Fruit fly (Drosophila melanogaster) whole organism: Measurements from ENCODE around the gene CG6420.

Experiments
- CG8478 ChIP-seq: fragments of >200 bp; optimal IDR thresholded peaks from 2 replicates; lab custom pipeline; 2018; ENCODE audit warnings: inconsistent platforms
- Dll ChIP-seq: fragments of >200 bp; optimal IDR thresholded peaks from 2 replicates; lab custom pipeline; 2017
- EcR ChIP-seq, 2 experiments: fragments of >200 bp; optimal IDR thresholded peaks; 2 replicates each; lab custom pipeline; 2017; ENCODE audit warnings: missing biosample characterization in 2 of 2, missing genetic modification characterization in 2 of 2, missing genetic modification reagents in 2 of 2
- pan ChIP-seq: fragments of >200 bp; optimal IDR thresholded peaks from 2 replicates; lab custom pipeline; 2017
- psq ChIP-seq: fragments of >200 bp; optimal IDR thresholded peaks from 2 replicates; lab custom pipeline; 2017
- usp ChIP-seq: fragments of >200 bp; optimal IDR thresholded peaks from 2 replicates; lab custom pipeline; 2017; ENCODE audit warnings: missing biosample characterization, missing genetic modification characterization, mixed read lengths

The CG6420 gene

dm6 chr3R:26724977-26725612, at the start of gene CG6420:
CG6420 (minus strand) TSS chr3R:26725216.
- TF ChIP-seq psq (no peak), EcR (GFP tag; optimal IDR thresholded peaks at IDR 0.05; lab: Kevin White, UChicago) (no peak), CG8478 (lab: Kevin White, UChicago) (no peak), usp (GFP tag; lab: Kevin White, UChicago) (no peak), pan (lab: Kevin White, UChicago) (no peak), Dll (lab: Kevin White, UChicago) (no peak)

- no peak for TF ChIP-seq CG8478 (lab: Kevin White, UChicago)
- TF ChIP-seq pan (lab: Kevin White, UChicago) = no peak
- no peak for TF ChIP-seq Dll (lab: Kevin White, UChicago)
- no peak for TF ChIP-seq EcR (GFP tag; optimal IDR thresholded peaks at IDR 0.05; lab: Kevin White, UChicago)
- no peak for TF ChIP-seq usp (GFP tag; lab: Kevin White, UChicago)
- TF ChIP-seq psq = no peak
Measured at dm6 chr3R:26761695-26762094, 36.7 kb upstream of the CG6420 start.

dm6 chr3R:26737310-26737709, 12.3 kb upstream of the CG6420 start, which contains the start of gene CG14247:
CG14247 (plus strand) TSS chr3R:26737610.
- TF ChIP-seq EcR (GFP tag; optimal IDR thresholded peaks at IDR 0.05; lab: Kevin White, UChicago) = no peak

- TF ChIP-seq CG8478 (lab: Kevin White, UChicago) (no peak), usp (GFP tag; lab: Kevin White, UChicago) (no peak), psq (no peak), pan (lab: Kevin White, UChicago) (no peak), EcR (GFP tag; optimal IDR thresholded peaks at IDR 0.05; lab: Kevin White, UChicago) (no peak), Dll (lab: Kevin White, UChicago) (no peak)
Measured at dm6 chr3R:26736207-26736606, 11.2 kb upstream of the CG6420 start, which contains the start of gene CG6403. CG6403 (minus strand) TSS chr3R:26736307.

dm6 chr3R:26728427-26728826, 3.4 kb upstream of the CG6420 start, which contains the start of gene CG14245:
CG14245 (plus strand) TSS chr3R:26728727.
- no peak for TF ChIP-seq pan (lab: Kevin White, UChicago)
- TF ChIP-seq usp (GFP tag; lab: Kevin White, UChicago) = no peak
- no peak for TF ChIP-seq Dll (lab: Kevin White, UChicago)
- TF ChIP-seq CG8478 (lab: Kevin White, UChicago) = no peak
- TF ChIP-seq psq = no peak
- no peak for TF ChIP-seq EcR (GFP tag; optimal IDR thresholded peaks at IDR 0.05; lab: Kevin White, UChicago)

- TF ChIP-seq CG8478 (lab: Kevin White, UChicago) = no peak
- no peak for TF ChIP-seq EcR (GFP tag; optimal IDR thresholded peaks at IDR 0.05; lab: Kevin White, UChicago)
- no peak for TF ChIP-seq pan (lab: Kevin White, UChicago)
- TF ChIP-seq Dll (lab: Kevin White, UChicago) = no peak
- TF ChIP-seq usp (GFP tag; lab: Kevin White, UChicago) = no peak
- no peak for TF ChIP-seq psq
Measured at dm6 chr3R:26727014-26727413, 2.0 kb upstream of the CG6420 start, which contains the start of gene CG14246. CG14246 (plus strand) TSS chr3R:26727314.

dm6 chr3R:26725833-26726232, 817 bp upstream of the CG6420 start, which contains the start of gene CG14244:
CG14244 (plus strand) TSS chr3R:26726133.
- TF ChIP-seq CG8478 (lab: Kevin White, UChicago) = no peak
- TF ChIP-seq EcR (GFP tag; optimal IDR thresholded peaks at IDR 0.05; lab: Kevin White, UChicago) = no peak
- TF ChIP-seq psq = no peak
- TF ChIP-seq pan (lab: Kevin White, UChicago) = no peak
- no peak for TF ChIP-seq usp (GFP tag; lab: Kevin White, UChicago)
- TF ChIP-seq Dll (lab: Kevin White, UChicago) = no peak

dm6 chr3R:26717864-26718263, 7.2 kb downstream of the CG6420 start, which contains the start of gene Yif1:
Yif1 (plus strand) TSS chr3R:26717871.
- no peak for TF ChIP-seq pan (lab: Kevin White, UChicago)
- no peak for TF ChIP-seq usp (GFP tag; lab: Kevin White, UChicago)
- TF ChIP-seq EcR (GFP tag; optimal IDR thresholded peaks at IDR 0.05; lab: Kevin White, UChicago) = no peak
- no peak for TF ChIP-seq Dll (lab: Kevin White, UChicago)
- no peak for TF ChIP-seq CG8478 (lab: Kevin White, UChicago)
- TF ChIP-seq psq = no peak

- TF ChIP-seq CG8478 (lab: Kevin White, UChicago) (no peak), pan (lab: Kevin White, UChicago) (no peak), Dll (lab: Kevin White, UChicago) (no peak), EcR (GFP tag; optimal IDR thresholded peaks at IDR 0.05; lab: Kevin White, UChicago) (no peak), usp (GFP tag; lab: Kevin White, UChicago) (no peak), psq (no peak)
Measured at dm6 chr3R:26717295-26717694, 7.7 kb downstream of the CG6420 start, which contains the start of gene CG6425. CG6425 (minus strand) TSS chr3R:26717389.

dm6 chr3R:26714109-26714576, 10.9 kb downstream of the CG6420 start, which contains the start of gene amon:
amon (minus strand) TSS chr3R:26714159.
- TF ChIP-seq EcR (GFP tag; optimal IDR thresholded peaks at IDR 0.05; lab: Kevin White, UChicago) = no peak
- no peak for TF ChIP-seq usp (GFP tag; lab: Kevin White, UChicago)
- no peak for TF ChIP-seq Dll (lab: Kevin White, UChicago)
- no peak for TF ChIP-seq psq
- no peak for TF ChIP-seq CG8478 (lab: Kevin White, UChicago)
- TF ChIP-seq pan (lab: Kevin White, UChicago) = no peak

dm6 chr3R:26704310-26704709, 20.7 kb downstream of the CG6420 start:
- TF ChIP-seq EcR (GFP tag; optimal IDR thresholded peaks at IDR 0.05; lab: Kevin White, UChicago) = no peak

- TF ChIP-seq CG8478 (lab: Kevin White, UChicago) (no peak), EcR (GFP tag; optimal IDR thresholded peaks at IDR 0.05; lab: Kevin White, UChicago) (no peak), psq (no peak), pan (lab: Kevin White, UChicago) (no peak), Dll (lab: Kevin White, UChicago) (no peak), usp (GFP tag; lab: Kevin White, UChicago) (no peak)
Measured at dm6 chr3R:26700125-26700524, 24.9 kb downstream of the CG6420 start.
